Worm (Caenorhabditis elegans) whole organism, young adult: Measurements from ENCODE around the gene F28H7.3.

Experiments used
- F23B12.7 ChIP-seq: sonication (generic microtip); optimal IDR thresholded peaks from 2 replicates; lab custom pipeline; 2017; ENCODE audit warnings: missing genetic modification characterization, mild to moderate bottlenecking, missing compliant biosample characterization, antibody characterized with exemption, moderate library complexity; ENCODE audit not compliant: insufficient read depth
- F33H1.4 ChIP-seq: fragments of 200-800 bp; sonication (Bioruptor generic); IDR thresholded peaks from 2 replicates; pipeline ENCODE4 v1.3.6; 2022; ENCODE audit warnings: missing genetic modification reagents, missing genetic modification characterization, missing compliant biosample characterization
- F49E8.2 ChIP-seq: sonication (generic microtip); optimal IDR thresholded peaks from 3 replicates; lab custom pipeline; 2017; ENCODE audit warnings: missing genetic modification characterization, mild to moderate bottlenecking, missing compliant biosample characterization, antibody characterized with exemption, moderate library complexity; ENCODE audit not compliant: insufficient read depth
- F57C9.4 ChIP-seq: sonication (generic microtip); optimal IDR thresholded peaks from 2 replicates; lab custom pipeline; 2017; ENCODE audit warnings: mild to moderate bottlenecking, missing genetic modification characterization, missing compliant biosample characterization
- K11D2.4 ChIP-seq: fragments of 200-800 bp; sonication (Bioruptor generic); IDR thresholded peaks from 2 replicates; pipeline ENCODE4 v1.3.6; 2022; ENCODE audit warnings: missing genetic modification reagents, missing genetic modification characterization, missing compliant biosample characterization
- K12H6.12 ChIP-seq: fragments of 200-800 bp; sonication (Bioruptor generic); optimal IDR thresholded peaks from 2 replicates; lab custom pipeline; 2018; ENCODE audit warnings: mild to moderate bottlenecking, missing genetic modification characterization, missing compliant biosample characterization
- Y53G8AR.9 ChIP-seq: fragments of 200-800 bp; sonication (Bioruptor generic); conservative IDR thresholded peaks from 2 replicates; pipeline ENCODE4 v1.3.6; 2022; ENCODE audit warnings: missing genetic modification reagents, missing genetic modification characterization, missing compliant biosample characterization
- Y95B8A.8 ChIP-seq: fragments of 200-800 bp; sonication (Bioruptor generic); IDR thresholded peaks from 2 replicates; pipeline ENCODE4 v1.3.6; 2022; ENCODE audit warnings: missing genetic modification reagents, missing genetic modification characterization, missing compliant biosample characterization
- ZK185.1 ChIP-seq: sonication (generic microtip); optimal IDR thresholded peaks from 2 replicates; lab custom pipeline; 2016; ENCODE audit warnings: mild to moderate bottlenecking, missing genetic modification characterization, missing compliant biosample characterization; ENCODE audit not compliant: poor library complexity, severe bottlenecking
- ama-1 ChIP-seq, 3 experiments: fragments of 150-350 bp in 1 of 3; sonication (generic microtip) in 2 of 3; optimal IDR thresholded peaks; 2 replicates each; lab custom pipeline; 2014 to 2018; ENCODE audit warnings: missing biosample characterization in 2 of 3, missing genetic modification characterization in 2 of 3, missing genetic modification reagents in 2 of 3
- athp-1 ChIP-seq: sonication (generic microtip); optimal IDR thresholded peaks from 2 replicates; lab custom pipeline; 2017; ENCODE audit warnings: mild to moderate bottlenecking, missing genetic modification characterization, missing compliant biosample characterization
- ccch-3 ChIP-seq: fragments of 200-800 bp; sonication (Bioruptor generic); optimal IDR thresholded peaks from 2 replicates; lab custom pipeline; 2018; ENCODE audit warnings: mild to moderate bottlenecking, missing genetic modification characterization, missing compliant biosample characterization
- cebp-1 ChIP-seq, 2 experiments: fragments of 200-800 bp in 1 of 2; sonication (Bioruptor generic) in 1 of 2; sonication (generic microtip) in 1 of 2; IDR thresholded peaks in 1 of 2; optimal IDR thresholded peaks in 1 of 2; 2 replicates each; pipeline versions ENCODE4 v1.3.6 to Lab custom; 2017 to 2022; ENCODE audit warnings: missing compliant biosample characterization in 2 of 2, missing genetic modification characterization in 2 of 2, mild to moderate bottlenecking in 1 of 2, missing genetic modification reagents in 1 of 2, moderate library complexity in 1 of 2
- cebp-2 ChIP-seq: fragments of 200-800 bp; sonication (Bioruptor generic); IDR thresholded peaks from 2 replicates; pipeline ENCODE4 v1.3.6; 2022; ENCODE audit warnings: missing genetic modification characterization, missing compliant biosample characterization
- ceh-27 ChIP-seq: fragments of 200-800 bp; sonication (Bioruptor generic); optimal IDR thresholded peaks from 2 replicates; lab custom pipeline; 2018; ENCODE audit warnings: mild to moderate bottlenecking, missing genetic modification characterization, moderate library complexity, missing compliant biosample characterization
- ceh-40 ChIP-seq: fragments of 200-800 bp; sonication (Bioruptor generic); IDR thresholded peaks from 2 replicates; pipeline ENCODE4 v1.3.6; 2022; ENCODE audit warnings: missing genetic modification characterization, missing compliant biosample characterization
- chd-7 ChIP-seq: sonication (generic microtip); optimal IDR thresholded peaks from 2 replicates; lab custom pipeline; 2016; ENCODE audit warnings: mild to moderate bottlenecking, missing genetic modification characterization, moderate library complexity, missing compliant biosample characterization
- dox-1 ChIP-seq: fragments of 200-800 bp; sonication (Bioruptor generic); IDR thresholded peaks from 2 replicates; pipeline ENCODE4 v1.3.6; 2022; ENCODE audit warnings: missing genetic modification reagents, missing genetic modification characterization, missing compliant biosample characterization
- egrh-3 ChIP-seq: fragments of 200-800 bp; sonication (Bioruptor generic); IDR thresholded peaks from 2 replicates; pipeline ENCODE4 v1.3.6; 2022; ENCODE audit warnings: missing genetic modification reagents, missing genetic modification characterization, missing compliant biosample characterization
- him-1 ChIP-seq: sonication (generic microtip); optimal IDR thresholded peaks from 2 replicates; lab custom pipeline; 2016; ENCODE audit warnings: missing genotype, missing genetic modification reagents, missing genetic modification characterization, missing compliant biosample characterization
- hlh-12 ChIP-seq: sonication (generic microtip); optimal IDR thresholded peaks from 2 replicates; lab custom pipeline; 2016; ENCODE audit warnings: missing genetic modification characterization, missing compliant biosample characterization
- hlh-26 ChIP-seq: fragments of 200-800 bp; sonication (Bioruptor generic); conservative IDR thresholded peaks from 2 replicates; pipeline ENCODE4 v1.3.6; 2022; ENCODE audit warnings: missing genetic modification reagents, missing genetic modification characterization, missing compliant biosample characterization
- hmg-20 ChIP-seq: fragments of 200-800 bp; sonication (Bioruptor generic); IDR thresholded peaks from 2 replicates; pipeline ENCODE4 v1.3.6; 2022; ENCODE audit warnings: missing genetic modification reagents, missing genetic modification characterization, missing compliant biosample characterization
- lin-26 ChIP-seq: fragments of 200-800 bp; sonication (Bioruptor generic); IDR thresholded peaks from 2 replicates; pipeline ENCODE4 v1.3.6; 2022; ENCODE audit warnings: missing genetic modification reagents, missing genetic modification characterization, missing compliant biosample characterization
- lin-35 ChIP-seq, 3 experiments: fragments of 150-350 bp in 2 of 3; sonication (generic microtip) in 1 of 3; optimal IDR thresholded peaks; 2 replicates each; lab custom pipeline; 2014 to 2018; ENCODE audit warnings: missing biosample characterization in 3 of 3, missing genetic modification characterization in 3 of 3, missing genetic modification reagents in 3 of 3
- madf-10 ChIP-seq: sonication (generic microtip); optimal IDR thresholded peaks from 2 replicates; lab custom pipeline; 2016; ENCODE audit warnings: mild to moderate bottlenecking, missing genetic modification characterization, missing compliant biosample characterization
- nfya-1 ChIP-seq: sonication (generic microtip); optimal IDR thresholded peaks from 2 replicates; lab custom pipeline; 2017; ENCODE audit warnings: antibody characterized with exemption, missing compliant biosample characterization, missing genetic modification characterization, borderline replicate concordance; ENCODE audit not compliant: insufficient read depth
- nfyb-1 ChIP-seq: fragments of 200-800 bp; sonication (Bioruptor generic); IDR thresholded peaks from 2 replicates; pipeline ENCODE4 v1.3.6; 2022; ENCODE audit warnings: missing genetic modification reagents, missing genetic modification characterization, missing compliant biosample characterization
- nhr-179 ChIP-seq: sonication (generic microtip); optimal IDR thresholded peaks from 2 replicates; lab custom pipeline; 2016; ENCODE audit warnings: mild to moderate bottlenecking, missing genetic modification characterization, missing compliant biosample characterization
- nhr-90 ChIP-seq: sonication (generic microtip); optimal IDR thresholded peaks from 2 replicates; lab custom pipeline; 2016; ENCODE audit warnings: missing genotype, mild to moderate bottlenecking, missing genetic modification characterization, missing compliant biosample characterization
- rcor-1 ChIP-seq: fragments of 200-800 bp; sonication (Bioruptor generic); IDR thresholded peaks from 2 replicates; pipeline ENCODE4 v1.3.6; 2022; ENCODE audit warnings: missing genetic modification reagents, missing genetic modification characterization, missing compliant biosample characterization
- sdz-38 ChIP-seq: sonication (generic microtip); optimal IDR thresholded peaks from 2 replicates; lab custom pipeline; 2016; ENCODE audit warnings: missing genotype, missing genetic modification characterization, missing compliant biosample characterization
- snpc-1.1 ChIP-seq: sonication (generic microtip); optimal IDR thresholded peaks from 2 replicates; lab custom pipeline; 2017; ENCODE audit warnings: missing genetic modification characterization, mild to moderate bottlenecking, missing compliant biosample characterization, antibody characterized with exemption, moderate library complexity, missing genotype, missing genetic modification reagents; ENCODE audit not compliant: insufficient read depth
- snpc-3.4 ChIP-seq: sonication (generic microtip); optimal IDR thresholded peaks from 2 replicates; lab custom pipeline; 2017; ENCODE audit warnings: missing genetic modification characterization, mild to moderate bottlenecking, missing compliant biosample characterization, antibody characterized with exemption, moderate library complexity, missing genotype, missing genetic modification reagents
- snpc-4 ChIP-seq, 5 experiments: fragments of 150-350 bp in 1 of 5; sonication (generic microtip) in 4 of 5; optimal IDR thresholded peaks; 2 replicates each; lab custom pipeline; 2014 to 2018; ENCODE audit warnings: missing genetic modification characterization in 5 of 5, missing biosample characterization in 3 of 5, antibody characterized with exemption in 2 of 5, mild to moderate bottlenecking in 2 of 5, missing compliant biosample characterization in 2 of 5, missing genotype in 2 of 5, moderate library complexity in 2 of 5, missing genetic modification reagents in 1 of 5
- somi-1 ChIP-seq: fragments of 200-800 bp; sonication (Bioruptor generic); optimal IDR thresholded peaks from 2 replicates; lab custom pipeline; 2018; ENCODE audit warnings: mild to moderate bottlenecking, missing genetic modification characterization, missing compliant biosample characterization
- unc-62 ChIP-seq: fragments of 150-350 bp; optimal IDR thresholded peaks from 2 replicates; lab custom pipeline; 2014; ENCODE audit warnings: missing biosample characterization, missing genetic modification reagents, missing genetic modification characterization
- xnd-1 ChIP-seq: sonication (generic microtip); optimal IDR thresholded peaks from 2 replicates; lab custom pipeline; 2016; ENCODE audit warnings: missing genotype, missing genetic modification reagents, missing genetic modification characterization, missing compliant biosample characterization
- ztf-25 ChIP-seq: fragments of 200-800 bp; sonication (Bioruptor generic); IDR thresholded peaks from 2 replicates; pipeline ENCODE4 v1.3.6; 2022; ENCODE audit warnings: missing genetic modification reagents, missing genetic modification characterization, missing compliant biosample characterization
- ztf-3 ChIP-seq: fragments of 200-800 bp; sonication (Bioruptor generic); optimal IDR thresholded peaks from 2 replicates; lab custom pipeline; 2018; ENCODE audit warnings: mild to moderate bottlenecking, missing genetic modification characterization, missing compliant biosample characterization

The F28H7.3 gene

DNA sequence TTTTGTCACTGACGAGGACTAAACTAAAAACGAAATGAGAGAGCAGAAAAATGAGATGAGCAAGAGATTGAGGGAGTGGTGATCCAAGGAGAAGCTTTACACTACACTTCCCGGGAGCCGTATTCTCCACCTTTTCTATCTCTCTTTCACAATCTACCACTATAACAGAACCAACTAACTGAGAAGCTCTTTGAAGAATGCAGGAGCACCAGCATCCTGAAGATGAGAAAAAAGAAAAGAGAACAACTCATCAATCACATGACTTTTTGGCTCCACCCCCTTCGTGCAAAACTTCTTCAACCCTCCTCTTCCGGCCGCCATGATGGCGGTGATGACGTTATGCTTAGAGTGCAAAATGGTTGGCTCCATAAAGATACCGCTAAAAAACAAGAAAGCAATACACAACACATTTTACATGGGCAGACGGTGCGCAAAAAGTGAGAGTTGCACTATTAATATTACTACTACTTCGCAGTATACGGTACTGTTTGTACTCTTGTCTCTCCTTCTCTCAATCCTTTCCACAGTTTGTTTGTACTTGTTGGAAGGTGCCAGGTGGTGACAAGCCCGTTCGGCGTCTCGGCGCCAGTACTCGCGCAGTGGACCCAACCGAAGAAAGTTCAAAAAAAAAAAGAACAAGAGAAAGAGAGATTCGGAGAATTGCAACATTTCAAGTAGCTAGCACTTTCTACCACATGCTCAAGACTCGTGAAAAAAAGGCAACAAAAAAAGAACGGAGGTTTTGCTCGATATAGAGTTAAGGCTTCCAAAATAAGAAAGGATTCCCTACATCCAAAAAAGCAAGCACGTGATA, 31.4 kb downstream of the F28H7.3 start:
- TF ChIP-seq unc-62 (GFP tag; lab: Kevin White, UChicago), result no peak
- peak; percentile 39 for TF ChIP-seq K12H6.12
- TF ChIP-seq ztf-25, result no peak
- TF ChIP-seq cebp-2, result no peak
- TF ChIP-seq ama-1 (optimal IDR thresholded peaks at IDR 0.05; lab: Kevin White, UChicago), result peak; percentile 38
- no peak for TF ChIP-seq ama-1 (GFP tag; optimal IDR thresholded peaks at IDR 0.05; lab: Kevin White, UChicago)
- peak; percentile 49 for TF ChIP-seq somi-1 (GFP tag; lab: Kevin White, UChicago)
- 0 out of 2 replicates have a peak, but pooled peaks have one; percentile 14 for TF ChIP-seq rcor-1 (GFP tag; lab: Robert Waterston, UW)
- no peak for TF ChIP-seq cebp-1 (GFP tag; IDR thresholded peaks at IDR 0.05; lab: Robert Waterston, UW)
- TF ChIP-seq cebp-1 (tag; optimal IDR thresholded peaks at IDR 0.05; lab: Kevin White, UChicago), result peak; percentile 29

DNA sequence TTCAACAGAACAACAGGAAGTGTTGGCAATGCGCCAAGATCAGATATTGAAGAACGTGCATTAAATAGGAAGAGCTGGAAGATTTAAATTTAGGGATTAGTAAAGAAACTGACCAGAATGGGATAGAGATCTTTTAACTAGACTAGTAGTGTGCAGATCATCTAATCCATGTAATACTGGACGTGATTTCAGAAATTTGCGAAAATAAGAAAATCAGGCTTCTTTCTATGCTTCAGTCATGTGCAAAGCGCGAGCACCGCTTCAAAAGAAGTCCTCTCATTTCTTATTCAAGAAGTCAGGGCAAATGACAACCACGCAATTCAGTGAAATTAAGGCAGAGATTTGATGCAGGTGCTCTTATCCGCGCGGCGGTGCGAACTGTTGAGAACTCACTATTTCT, 32.6 kb downstream of the F28H7.3 start:
- TF ChIP-seq him-1 (no peak), hlh-26 (GFP tag; lab: Robert Waterston, UW) (no peak), nfyb-1 (GFP tag; lab: Robert Waterston, UW) (no peak), xnd-1 (no peak), athp-1 (no peak), K12H6.12 (no peak), unc-62 (GFP tag; lab: Kevin White, UChicago) (no peak), F57C9.4 (tag; lab: Kevin White, UChicago) (no peak)

DNA sequence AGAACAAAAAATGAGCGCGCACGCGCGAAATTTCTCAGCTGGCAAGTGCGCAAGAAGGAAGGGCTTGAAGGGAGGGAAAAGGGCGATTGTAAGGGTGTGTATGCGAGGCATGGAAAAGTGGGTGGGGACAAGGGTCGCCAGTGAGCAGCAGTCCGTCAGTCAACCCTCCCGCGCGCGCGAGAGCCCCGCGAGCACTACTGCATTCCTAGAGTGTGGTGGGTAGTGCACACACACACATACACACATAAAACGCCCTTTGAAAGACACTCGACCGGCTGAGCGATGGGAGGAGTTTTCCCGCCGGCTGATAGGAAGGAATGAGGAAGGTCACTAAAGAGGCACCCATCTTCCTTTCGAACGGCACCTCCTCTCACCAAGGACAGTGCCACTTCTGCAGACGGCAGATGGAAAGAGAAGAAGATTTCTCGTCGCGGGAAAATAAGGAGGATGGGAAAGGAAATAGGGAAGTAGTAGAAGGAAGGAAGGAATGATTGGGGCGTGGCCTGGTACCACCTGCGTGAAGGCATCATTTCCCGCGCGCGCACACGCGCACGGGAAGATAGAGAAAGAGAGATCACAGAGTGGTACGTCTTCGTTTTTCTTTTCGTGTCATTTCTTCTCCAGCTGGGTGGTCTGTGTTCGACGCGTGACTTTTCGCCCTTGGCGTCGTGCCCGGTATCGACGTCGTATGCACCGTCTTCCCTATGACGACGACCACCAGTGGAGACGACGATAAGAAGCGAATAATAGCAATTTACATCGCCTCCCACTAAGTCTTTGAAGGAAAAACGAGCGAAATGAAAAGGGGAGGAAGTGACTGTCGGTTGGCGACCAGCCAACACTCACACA, 33.5 kb downstream of the F28H7.3 start:
- TF ChIP-seq snpc-3.4 (tag; lab: Kevin White, UChicago), result no peak
- TF ChIP-seq ceh-27 (GFP tag; lab: Kevin White, UChicago), result no peak
- no peak for TF ChIP-seq madf-10 (tag; lab: Kevin White, UChicago)
- no peak for TF ChIP-seq chd-7
- no peak for TF ChIP-seq ccch-3
- TF ChIP-seq nfyb-1 (GFP tag; lab: Robert Waterston, UW), result 0 out of 2 replicates have a peak, but pooled peaks have one; percentile 8
- no peak for TF ChIP-seq F33H1.4 (GFP tag; lab: Robert Waterston, UW)
- TF ChIP-seq nfya-1 (tag; lab: Kevin White, UChicago), result no peak
- TF ChIP-seq ceh-40, result no peak
- TF ChIP-seq nhr-90 (tag; lab: Kevin White, UChicago), result no peak
- no peak for TF ChIP-seq hlh-12 (tag; lab: Kevin White, UChicago)
- no peak for TF ChIP-seq F23B12.7 (tag; lab: Kevin White, UChicago)
- peak; percentile 36; the same call in 1 of the 2 replicates for TF ChIP-seq dox-1 (GFP tag; lab: Robert Waterston, UW)
- no peak for TF ChIP-seq nhr-179
- peak; percentile 45; the same call in 1 of the 2 replicates for TF ChIP-seq lin-26 (GFP tag; lab: Robert Waterston, UW)
- TF ChIP-seq ztf-3 (GFP tag; lab: Kevin White, UChicago), result no peak
- TF ChIP-seq hmg-20 (GFP tag; lab: Robert Waterston, UW), result no peak
- no peak for TF ChIP-seq snpc-4 (GFP tag; optimal IDR thresholded peaks at IDR 0.05; lab: Kevin White, UChicago)
- no peak for TF ChIP-seq snpc-4 (tag; optimal IDR thresholded peaks at IDR 0.05; lab: Kevin White, UChicago)
- TF ChIP-seq egrh-3 (GFP tag; lab: Robert Waterston, UW), result peak; percentile 70; the same call in 1 of the 2 replicates
- TF ChIP-seq Y95B8A.8, result 0 out of 2 replicates have a peak, but pooled peaks have one; percentile 42
- 0 out of 2 replicates have a peak, but pooled peaks have one; percentile 19 for TF ChIP-seq Y53G8AR.9
- no peak for TF ChIP-seq lin-35 (GFP tag; optimal IDR thresholded peaks at IDR 0.05; lab: Kevin White, UChicago)
- TF ChIP-seq F49E8.2 (tag; lab: Kevin White, UChicago), result no peak
- no peak for TF ChIP-seq snpc-1.1 (tag; lab: Kevin White, UChicago)
- TF ChIP-seq K11D2.4 (GFP tag; lab: Robert Waterston, UW), result no peak
- no peak for TF ChIP-seq ZK185.1
- no peak for TF ChIP-seq sdz-38 (tag; lab: Kevin White, UChicago)
